Fruit fly (Drosophila melanogaster) ovary, adult (tissue): ENCODE data around the gene T48.

Experiments used
- CG17801 ChIP-seq: fragments of 200-800 bp; optimal IDR thresholded peaks from 2 replicates; lab custom pipeline; 2019; ENCODE audit warnings: missing biosample characterization, mild to moderate bottlenecking, missing genetic modification characterization, moderate library complexity; ENCODE audit not compliant: partially characterized antibody

Gene T48

dm6 chr3R:26876432-26876831, 5.1 kb upstream of the T48 start, which contains the start of gene CG5500:
TSS of gene CG5500 (plus strand) at chr3R:26876630.
- peak; percentile 38 for TF ChIP-seq CG17801

- no peak for TF ChIP-seq CG17801
Observed at dm6 chr3R:26876851-26877250, 4.7 kb upstream of the T48 start.

dm6 chr3R:26882230-26883014, 888 bp downstream of the T48 start:
- TF ChIP-seq CG17801: no peak

- TF ChIP-seq CG17801: no peak
Observed at dm6 chr3R:26883015-26883292, 1.4 kb downstream of the T48 start.

dm6 chr3R:26885192-26885591, 3.7 kb downstream of the T48 start:
- TF ChIP-seq CG17801: no peak

dm6 chr3R:26886283-26886689, 4.8 kb downstream of the T48 start:
- peak; percentile 55 for TF ChIP-seq CG17801

- TF ChIP-seq CG17801: no peak
Observed at dm6 chr3R:26887155-26887554, 5.6 kb downstream of the T48 start.

dm6 chr3R:26888086-26888724, 6.7 kb downstream of the T48 start:
- no peak for TF ChIP-seq CG17801

dm6 chr3R:26890088-26890487, 8.6 kb downstream of the T48 start:
- TF ChIP-seq CG17801: no peak

dm6 chr3R:26890499-26890898, 9.0 kb downstream of the T48 start:
- no peak for TF ChIP-seq CG17801

dm6 chr3R:26892764-26893163, 11.2 kb downstream of the T48 start:
- TF ChIP-seq CG17801: no peak

dm6 chr3R:26893621-26894316, 12.2 kb downstream of the T48 start:
- no peak for TF ChIP-seq CG17801

dm6 chr3R:26896260-26896659, 14.7 kb downstream of the T48 start:
- no peak for TF ChIP-seq CG17801

- TF ChIP-seq CG17801: no peak
Observed at dm6 chr3R:26897302-26897701, 15.8 kb downstream of the T48 start.

dm6 chr3R:26899982-26900381, 18.4 kb downstream of the T48 start:
- TF ChIP-seq CG17801: no peak

dm6 chr3R:26906034-26906433, 24.5 kb downstream of the T48 start:
- no peak for TF ChIP-seq CG17801

- no peak for TF ChIP-seq CG17801
Observed at dm6 chr3R:26906711-26907510, 25.4 kb downstream of the T48 start.
